Fruit fly (Drosophila melanogaster) whole organism, embryonic: Measurements from ENCODE around the gene Helz.

Source experiments
- Ada2b ChIP-seq: fragments of 200-800 bp; sonication (Bioruptor generic); IDR thresholded peaks from 2 replicates; pipeline ENCODE4 v1.3.6; 2022; ENCODE audit warnings: missing biosample characterization, missing genetic modification characterization
- Asciz ChIP-seq: fragments of 200-800 bp; sonication (Bioruptor generic); optimal IDR thresholded peaks from 2 replicates; lab custom pipeline; 2017; ENCODE audit warnings: missing biosample characterization, mild to moderate bottlenecking, missing genetic modification characterization, missing genetic modification reagents
- CG10654 ChIP-seq: fragments of 200-800 bp; sonication (Bioruptor generic); optimal IDR thresholded peaks from 2 replicates; lab custom pipeline; 2016; ENCODE audit warnings: missing biosample characterization, missing genetic modification characterization
- CG11398 ChIP-seq: fragments of 200-800 bp; sonication (Bioruptor generic); optimal IDR thresholded peaks from 2 replicates; lab custom pipeline; 2016; ENCODE audit warnings: missing biosample characterization, missing genetic modification characterization
- CG12236 ChIP-seq: fragments of 200-800 bp; sonication (Bioruptor generic); optimal IDR thresholded peaks from 2 replicates; lab custom pipeline; 2016; ENCODE audit warnings: missing biosample characterization, missing genetic modification characterization
- CG12769 ChIP-seq: fragments of 200-800 bp; sonication (Bioruptor generic); optimal IDR thresholded peaks from 2 replicates; lab custom pipeline; 2019; ENCODE audit warnings: missing biosample characterization, mild to moderate bottlenecking, missing genetic modification characterization, moderate library complexity
- CG13296 ChIP-seq: fragments of 200-800 bp; sonication (Bioruptor generic); optimal IDR thresholded peaks from 3 replicates; lab custom pipeline; 2018; ENCODE audit warnings: missing biosample characterization, mild to moderate bottlenecking, missing genetic modification characterization
- CG13894 ChIP-seq: fragments of 200-800 bp; sonication (Bioruptor generic); optimal IDR thresholded peaks from 3 replicates; lab custom pipeline; 2018; ENCODE audit warnings: missing biosample characterization, mild to moderate bottlenecking, missing genetic modification characterization, moderate library complexity
- CG15696 ChIP-seq: fragments of 200-800 bp; sonication (Bioruptor generic); optimal IDR thresholded peaks from 2 replicates; lab custom pipeline; 2019; ENCODE audit warnings: missing biosample characterization, mild to moderate bottlenecking, missing genetic modification characterization, moderate library complexity
- CG1603 ChIP-seq: fragments of 200-800 bp; sonication (Bioruptor generic); optimal IDR thresholded peaks from 2 replicates; lab custom pipeline; 2019; ENCODE audit warnings: missing biosample characterization, mild to moderate bottlenecking, missing genetic modification characterization, moderate library complexity
- CG18011 ChIP-seq: fragments of 200-800 bp; sonication (Bioruptor generic); optimal IDR thresholded peaks from 2 replicates; lab custom pipeline; 2017; ENCODE audit warnings: missing biosample characterization, missing genetic modification characterization, mild to moderate bottlenecking, moderate library complexity, missing genotype
- CG30020 ChIP-seq: fragments of 200-800 bp; optimal IDR thresholded peaks from 2 replicates; lab custom pipeline; 2019; ENCODE audit warnings: missing biosample characterization, mild to moderate bottlenecking, missing genetic modification characterization, moderate library complexity
- CG3407 ChIP-seq: fragments of 200-800 bp; sonication (Bioruptor generic); optimal IDR thresholded peaks from 2 replicates; lab custom pipeline; 2018; ENCODE audit warnings: missing biosample characterization, mild to moderate bottlenecking, missing genetic modification characterization
- CG42726 ChIP-seq: fragments of 200-800 bp; sonication (Bioruptor generic); IDR thresholded peaks from 2 replicates; pipeline ENCODE4 v1.3.6; 2022; ENCODE audit warnings: missing biosample characterization, missing genetic modification characterization; ENCODE audit not compliant: partially characterized antibody
- CG7556 ChIP-seq: fragments of 200-800 bp; sonication (Bioruptor generic); optimal IDR thresholded peaks from 2 replicates; lab custom pipeline; 2017; ENCODE audit warnings: missing biosample characterization, mild to moderate bottlenecking, missing genetic modification characterization
- CG7786 ChIP-seq: fragments of 200-800 bp; sonication (Bioruptor generic); optimal IDR thresholded peaks from 2 replicates; lab custom pipeline; 2016; ENCODE audit warnings: missing biosample characterization, missing genetic modification characterization
- CG9437 ChIP-seq: fragments of 200-800 bp; sonication (Bioruptor generic); optimal IDR thresholded peaks from 2 replicates; lab custom pipeline; 2018; ENCODE audit warnings: missing biosample characterization, mild to moderate bottlenecking, missing genetic modification characterization
- CG9727 ChIP-seq: fragments of 200-800 bp; sonication (Bioruptor generic); optimal IDR thresholded peaks from 3 replicates; lab custom pipeline; 2017; ENCODE audit warnings: missing biosample characterization, mild to moderate bottlenecking, missing genetic modification characterization
- CG9876 ChIP-seq: fragments of 200-800 bp; sonication (Bioruptor generic); optimal IDR thresholded peaks from 2 replicates; lab custom pipeline; 2016; ENCODE audit warnings: missing biosample characterization, missing genetic modification characterization
- CHES-1-like ChIP-seq: fragments of 200-800 bp; sonication (Bioruptor generic); optimal IDR thresholded peaks from 2 replicates; lab custom pipeline; 2016; ENCODE audit warnings: missing biosample characterization, missing genetic modification characterization
- CoRest ChIP-seq: fragments of 200-800 bp; sonication (Bioruptor generic); optimal IDR thresholded peaks from 3 replicates; lab custom pipeline; 2018; ENCODE audit warnings: missing biosample characterization, mild to moderate bottlenecking, missing genetic modification characterization, moderate library complexity
- D ChIP-seq, 2 experiments: fragments of 200-800 bp in 1 of 2; fragments of >200 bp in 1 of 2; sonication (Bioruptor generic) in 1 of 2; optimal IDR thresholded peaks; 2 replicates in 1 of 2; 3 replicates in 1 of 2; lab custom pipeline; 2017; ENCODE audit warnings: mild to moderate bottlenecking in 1 of 2, missing biosample characterization in 1 of 2, missing genetic modification characterization in 1 of 2, missing genetic modification reagents in 1 of 2
- Dref ChIP-seq: fragments of 200-800 bp; sonication (Bioruptor generic); IDR thresholded peaks from 2 replicates; pipeline ENCODE4 v1.3.6; 2022; ENCODE audit warnings: missing biosample characterization, missing genetic modification characterization
- Drgx ChIP-seq: fragments of 200-800 bp; sonication (Bioruptor generic); IDR thresholded peaks from 2 replicates; pipeline ENCODE4 v1.3.6; 2022; ENCODE audit warnings: missing biosample characterization, missing genetic modification characterization
- E2f1 ChIP-seq: fragments of 200-800 bp; sonication (Bioruptor generic); IDR thresholded peaks from 2 replicates; pipeline ENCODE4 v1.3.6; 2022; ENCODE audit warnings: missing biosample characterization, missing genetic modification characterization
- Fer3 ChIP-seq: fragments of 200-800 bp; sonication (Bioruptor generic); optimal IDR thresholded peaks from 2 replicates; lab custom pipeline; 2018; ENCODE audit warnings: missing biosample characterization, mild to moderate bottlenecking, missing genetic modification characterization, moderate library complexity
- MBD-R2 ChIP-seq: fragments of 200-800 bp; sonication (Bioruptor generic); IDR thresholded peaks from 2 replicates; pipeline ENCODE4 v1.3.6; 2022; ENCODE audit warnings: missing biosample characterization, missing genetic modification characterization
- NK7.1 ChIP-seq: fragments of 200-800 bp; sonication (Bioruptor generic); optimal IDR thresholded peaks from 3 replicates; lab custom pipeline; 2016; ENCODE audit warnings: missing biosample characterization, missing genetic modification characterization
- Nf-YC ChIP-seq: fragments of 200-800 bp; optimal IDR thresholded peaks from 3 replicates; lab custom pipeline; 2019; ENCODE audit warnings: missing biosample characterization, mild to moderate bottlenecking, missing genetic modification characterization, moderate library complexity
- NfI ChIP-seq: fragments of 200-800 bp; sonication (Bioruptor generic); optimal IDR thresholded peaks from 3 replicates; lab custom pipeline; 2018; ENCODE audit warnings: missing biosample characterization, mild to moderate bottlenecking, missing genetic modification characterization, moderate library complexity
- Ptx1 ChIP-seq: fragments of 200-800 bp; sonication (Bioruptor generic); IDR thresholded peaks from 2 replicates; pipeline ENCODE4 v1.3.6; 2022; ENCODE audit warnings: missing biosample characterization, missing genetic modification characterization
- Xrp1 ChIP-seq: fragments of 200-800 bp; sonication (Bioruptor generic); IDR thresholded peaks from 2 replicates; pipeline ENCODE4 v1.3.6; 2022; ENCODE audit warnings: missing biosample characterization, missing genetic modification characterization
- ac ChIP-seq: fragments of 200-800 bp; sonication (Bioruptor generic); optimal IDR thresholded peaks from 3 replicates; lab custom pipeline; 2017; ENCODE audit warnings: missing biosample characterization, mild to moderate bottlenecking, missing genetic modification characterization
- corto ChIP-seq: fragments of 200-800 bp; sonication (Bioruptor generic); optimal IDR thresholded peaks from 2 replicates; lab custom pipeline; 2016; ENCODE audit warnings: missing biosample characterization, mild to moderate bottlenecking, missing genetic modification characterization, moderate library complexity
- crc ChIP-seq: fragments of 200-800 bp; sonication (Bioruptor generic); optimal IDR thresholded peaks from 2 replicates; lab custom pipeline; 2016; ENCODE audit warnings: missing biosample characterization, missing genetic modification characterization
- dimm ChIP-seq: fragments of 200-800 bp; sonication (Bioruptor generic); IDR thresholded peaks from 2 replicates; pipeline ENCODE4 v1.3.6; 2022; ENCODE audit warnings: missing biosample characterization, missing genetic modification characterization
- disco-r ChIP-seq: fragments of 200-800 bp; sonication (Bioruptor generic); optimal IDR thresholded peaks from 2 replicates; lab custom pipeline; 2016; ENCODE audit warnings: missing biosample characterization, missing genetic modification characterization
- fd3F ChIP-seq: fragments of 200-800 bp; sonication (Bioruptor generic); optimal IDR thresholded peaks from 2 replicates; lab custom pipeline; 2018; ENCODE audit warnings: missing biosample characterization, mild to moderate bottlenecking, missing genetic modification characterization, moderate library complexity
- ftz-f1 ChIP-seq: fragments of 200-800 bp; sonication (Bioruptor generic); optimal IDR thresholded peaks from 2 replicates; lab custom pipeline; 2016; ENCODE audit warnings: missing biosample characterization, missing genetic modification characterization
- gt ChIP-seq: fragments of 200-800 bp; sonication (Bioruptor generic); IDR thresholded peaks from 2 replicates; pipeline ENCODE4 v1.3.6; 2022; ENCODE audit warnings: missing biosample characterization, missing genetic modification characterization
- jumu ChIP-seq: fragments of 200-800 bp; sonication (Bioruptor generic); optimal IDR thresholded peaks from 3 replicates; lab custom pipeline; 2016; ENCODE audit warnings: missing biosample characterization, missing genetic modification characterization
- mirr ChIP-seq: fragments of 200-800 bp; sonication (Bioruptor generic); optimal IDR thresholded peaks from 3 replicates; lab custom pipeline; 2018; ENCODE audit warnings: missing biosample characterization, mild to moderate bottlenecking, missing genetic modification characterization
- nerfin-1 ChIP-seq: fragments of 200-800 bp; sonication (Bioruptor generic); optimal IDR thresholded peaks from 3 replicates; lab custom pipeline; 2019; ENCODE audit warnings: missing biosample characterization, mild to moderate bottlenecking, missing genetic modification characterization, moderate library complexity
- oc ChIP-seq: fragments of 200-800 bp; sonication (Bioruptor generic); optimal IDR thresholded peaks from 2 replicates; lab custom pipeline; 2018; ENCODE audit warnings: missing biosample characterization, mild to moderate bottlenecking, missing genetic modification characterization, moderate library complexity
- slou ChIP-seq: fragments of 200-800 bp; sonication (Bioruptor generic); optimal IDR thresholded peaks from 3 replicates; lab custom pipeline; 2016; ENCODE audit warnings: missing biosample characterization, missing genetic modification characterization
- toy ChIP-seq: fragments of 200-800 bp; sonication (Bioruptor generic); IDR thresholded peaks from 2 replicates; pipeline ENCODE4 v1.3.6; 2022; ENCODE audit warnings: missing biosample characterization, missing genetic modification characterization
- unpg ChIP-seq: fragments of 200-800 bp; sonication (Bioruptor generic); optimal IDR thresholded peaks from 3 replicates; lab custom pipeline; 2018; ENCODE audit warnings: missing biosample characterization, mild to moderate bottlenecking, missing genetic modification characterization, moderate library complexity
- zf30C ChIP-seq: fragments of 200-800 bp; sonication (Bioruptor generic); optimal IDR thresholded peaks from 3 replicates; lab custom pipeline; 2018; ENCODE audit warnings: missing biosample characterization, mild to moderate bottlenecking, missing genetic modification characterization

Gene Helz

dm6 chr3L:14781082-14781862 is 8.5 kb upstream of the Helz start (continued):
- TF ChIP-seq mirr (peak; percentile 97), Nf-YC (tag; lab: Kevin White, UChicago) (peak; percentile 55), CG13296 (GFP tag; lab: Kevin White, UChicago) (peak; percentile 81), slou (GFP tag; lab: Kevin White, UChicago) (peak; percentile 23), CG42726 (GFP tag; lab: Robert Waterston, UW) (no peak), Asciz (peak; percentile 71), Xrp1 (GFP tag; lab: Robert Waterston, UW) (peak; percentile 73), corto (GFP tag; lab: Kevin White, UChicago) (peak; percentile 9), gt (GFP tag; lab: Robert Waterston, UW) (no peak), CG9727 (GFP tag; lab: Kevin White, UChicago) (peak; percentile 86), oc (tag; lab: Kevin White, UChicago) (peak; percentile 49), fd3F (GFP tag; lab: Kevin White, UChicago) (peak; percentile 14)

- TF ChIP-seq Fer3 (tag; lab: Kevin White, UChicago) (no peak), CG11398 (GFP tag; lab: Kevin White, UChicago) (no peak), Drgx (no peak), ac (GFP tag; lab: Kevin White, UChicago) (no peak), CG7786 (GFP tag; lab: Kevin White, UChicago) (no peak), Asciz (no peak), CG3407 (GFP tag; lab: Kevin White, UChicago) (no peak), CG12236 (GFP tag; lab: Kevin White, UChicago) (no peak), CG9876 (GFP tag; lab: Kevin White, UChicago) (no peak), ftz-f1 (GFP tag; lab: Kevin White, UChicago) (no peak), Dref (GFP tag; lab: Robert Waterston, UW) (no peak), NfI (GFP tag; lab: Kevin White, UChicago) (no peak), CG1603 (tag; lab: Kevin White, UChicago) (no peak), unpg (GFP tag; lab: Kevin White, UChicago) (no peak), NK7.1 (GFP tag; lab: Kevin White, UChicago) (no peak), CG30020 (tag; lab: Kevin White, UChicago) (no peak), CG12769 (no peak), Ptx1 (GFP tag; lab: Robert Waterston, UW) (0 out of 2 replicates have a peak, but pooled peaks have one; percentile 4), CG13894 (tag; lab: Kevin White, UChicago) (no peak), zf30C (GFP tag; lab: Kevin White, UChicago) (no peak), Ada2b (GFP tag; lab: Robert Waterston, UW) (no peak), dimm (GFP tag; lab: Robert Waterston, UW) (no peak), nerfin-1 (tag; lab: Kevin White, UChicago) (peak; percentile 59), jumu (no peak), CG10654 (no peak), crc (GFP tag; lab: Kevin White, UChicago) (no peak), toy (GFP tag; lab: Robert Waterston, UW) (no peak), E2f1 (GFP tag; lab: Robert Waterston, UW) (no peak; the same call in 1 of the 2 replicates), CG9437 (GFP tag; lab: Kevin White, UChicago) (peak; percentile 40), CG18011 (GFP tag; lab: Kevin White, UChicago) (no peak), CG7556 (GFP tag; lab: Kevin White, UChicago) (no peak), CG15696 (no peak), disco-r (GFP tag; lab: Kevin White, UChicago) (no peak), CoRest (tag; lab: Kevin White, UChicago) (peak; percentile 32), MBD-R2 (no peak), D (optimal IDR thresholded peaks at IDR 0.05; lab: Kevin White, UChicago) (no peak), D (GFP tag; optimal IDR thresholded peaks at IDR 0.05; lab: Kevin White, UChicago) (no peak), CHES-1-like (GFP tag; lab: Kevin White, UChicago) (no peak)
Observed at dm6 chr3L:14781863-14782218, 7.9 kb upstream of the Helz start.
